Fruit fly (Drosophila melanogaster) whole organism, embryonic: ENCODE data around the gene Cdk5alpha.

Experiments used
- Atf-2 ChIP-seq: fragments of 200-800 bp; sonication (Bioruptor generic); optimal IDR thresholded peaks from 2 replicates; lab custom pipeline; 2016; ENCODE audit warnings: missing biosample characterization, missing genetic modification characterization
- Awh ChIP-seq: fragments of 200-800 bp; sonication (Bioruptor generic); IDR thresholded peaks from 2 replicates; pipeline ENCODE4, ENCODE4 v1.3.6; 2022; ENCODE audit warnings: missing biosample characterization, missing genetic modification characterization
- B-H1 ChIP-seq: fragments of 200-800 bp; sonication (Bioruptor generic); IDR thresholded peaks from 3 replicates; pipeline ENCODE4 v1.3.6; 2022; ENCODE audit warnings: missing biosample characterization, missing genetic modification characterization
- Bdp1 ChIP-seq: fragments of 200-800 bp; sonication (Bioruptor generic); optimal IDR thresholded peaks from 3 replicates; lab custom pipeline; 2016; ENCODE audit warnings: missing biosample characterization, missing genetic modification characterization
- CG10147 ChIP-seq: fragments of 200-800 bp; sonication (Bioruptor generic); optimal IDR thresholded peaks from 2 replicates; lab custom pipeline; 2019; ENCODE audit warnings: missing biosample characterization, mild to moderate bottlenecking, missing genetic modification characterization, moderate library complexity
- CG12299 ChIP-seq: fragments of 200-800 bp; sonication (Bioruptor generic); optimal IDR thresholded peaks from 2 replicates; lab custom pipeline; 2018; ENCODE audit warnings: missing biosample characterization, mild to moderate bottlenecking, missing genetic modification characterization
- CG12659 ChIP-seq: fragments of 200-800 bp; sonication (Bioruptor generic); optimal IDR thresholded peaks from 3 replicates; lab custom pipeline; 2017; ENCODE audit warnings: mild to moderate bottlenecking, missing biosample characterization, missing genetic modification reagents, missing genetic modification characterization
- CG13894 ChIP-seq: fragments of 200-800 bp; sonication (Bioruptor generic); optimal IDR thresholded peaks from 3 replicates; lab custom pipeline; 2018; ENCODE audit warnings: missing biosample characterization, mild to moderate bottlenecking, missing genetic modification characterization, moderate library complexity
- CG14014 ChIP-seq: fragments of 200-800 bp; sonication (Bioruptor generic); IDR thresholded peaks from 2 replicates; pipeline ENCODE4 v1.3.6; 2022; ENCODE audit warnings: missing biosample characterization, missing genetic modification characterization
- CG1602 ChIP-seq: fragments of 200-800 bp; sonication (Bioruptor generic); optimal IDR thresholded peaks from 3 replicates; lab custom pipeline; 2016; ENCODE audit warnings: missing biosample characterization, missing genetic modification characterization
- CG2129 ChIP-seq: fragments of 200-800 bp; sonication (Bioruptor generic); IDR thresholded peaks from 2 replicates; pipeline ENCODE4 v1.3.6; 2022; ENCODE audit warnings: missing biosample characterization, missing genetic modification characterization; ENCODE audit not compliant: partially characterized antibody
- CG2202 ChIP-seq: fragments of 200-800 bp; sonication (Bioruptor generic); optimal IDR thresholded peaks from 2 replicates; lab custom pipeline; 2018; ENCODE audit warnings: missing biosample characterization, mild to moderate bottlenecking, missing genetic modification characterization
- CG31365 ChIP-seq: fragments of 200-800 bp; sonication (Bioruptor generic); optimal IDR thresholded peaks from 2 replicates; lab custom pipeline; 2018; ENCODE audit warnings: missing biosample characterization, mild to moderate bottlenecking, missing genetic modification characterization
- CG43689 ChIP-seq: fragments of 200-800 bp; sonication (Bioruptor generic); IDR thresholded peaks from 2 replicates; pipeline ENCODE4 v1.3.6; 2022; ENCODE audit warnings: missing biosample characterization, missing genetic modification characterization
- CG4617 ChIP-seq: fragments of 200-800 bp; sonication (Bioruptor generic); optimal IDR thresholded peaks from 3 replicates; lab custom pipeline; 2016; ENCODE audit warnings: missing biosample characterization, missing genetic modification characterization, borderline replicate concordance
- CG4854 ChIP-seq: fragments of 200-800 bp; sonication (Bioruptor generic); optimal IDR thresholded peaks from 2 replicates; lab custom pipeline; 2016; ENCODE audit warnings: missing biosample characterization, missing genetic modification characterization, inconsistent platforms
- CG5180 ChIP-seq: fragments of 200-800 bp; sonication (Bioruptor generic); optimal IDR thresholded peaks from 3 replicates; lab custom pipeline; 2017; ENCODE audit warnings: missing biosample characterization, missing genetic modification characterization, mild to moderate bottlenecking, moderate library complexity, missing genetic modification reagents
- D ChIP-seq, 2 experiments: fragments of 200-800 bp in 1 of 2; fragments of >200 bp in 1 of 2; sonication (Bioruptor generic) in 1 of 2; optimal IDR thresholded peaks; 2 replicates in 1 of 2; 3 replicates in 1 of 2; lab custom pipeline; 2017; ENCODE audit warnings: mild to moderate bottlenecking in 1 of 2, missing biosample characterization in 1 of 2, missing genetic modification characterization in 1 of 2, missing genetic modification reagents in 1 of 2
- E2f1 ChIP-seq: fragments of 200-800 bp; sonication (Bioruptor generic); IDR thresholded peaks from 2 replicates; pipeline ENCODE4 v1.3.6; 2022; ENCODE audit warnings: missing biosample characterization, missing genetic modification characterization
- ERR ChIP-seq: fragments of 200-800 bp; sonication (Bioruptor generic); optimal IDR thresholded peaks from 2 replicates; lab custom pipeline; 2016; ENCODE audit warnings: missing biosample characterization, missing genetic modification characterization
- Ets97D ChIP-seq: fragments of 200-800 bp; sonication (Bioruptor generic); optimal IDR thresholded peaks from 3 replicates; lab custom pipeline; 2016; ENCODE audit warnings: missing biosample characterization, missing genetic modification characterization
- HmgZ ChIP-seq: fragments of 200-800 bp; sonication (Bioruptor generic); optimal IDR thresholded peaks from 2 replicates; lab custom pipeline; 2018; ENCODE audit warnings: missing biosample characterization, mild to moderate bottlenecking, missing genetic modification characterization
- Hmx ChIP-seq: fragments of 200-800 bp; sonication (Bioruptor generic); optimal IDR thresholded peaks from 2 replicates; lab custom pipeline; 2016; ENCODE audit warnings: missing biosample characterization, missing genetic modification characterization
- Hr39 ChIP-seq: fragments of >200 bp; optimal IDR thresholded peaks from 2 replicates; lab custom pipeline; 2017
- Kr ChIP-seq: fragments of 200-800 bp; sonication (Bioruptor generic); optimal IDR thresholded peaks from 2 replicates; lab custom pipeline; 2017; ENCODE audit warnings: missing biosample characterization, mild to moderate bottlenecking, missing genetic modification characterization
- MTF-1 ChIP-seq: fragments of 200-800 bp; sonication (Bioruptor generic); optimal IDR thresholded peaks from 2 replicates; lab custom pipeline; 2018; ENCODE audit warnings: missing biosample characterization, mild to moderate bottlenecking, missing genetic modification characterization, borderline replicate concordance
- Mrtf ChIP-seq: fragments of 200-800 bp; sonication (Bioruptor generic); IDR thresholded peaks from 3 replicates; pipeline ENCODE4 v1.3.6; 2022; ENCODE audit warnings: missing biosample characterization, missing genetic modification characterization
- Neu2 ChIP-seq: fragments of 200-800 bp; sonication (Bioruptor generic); optimal IDR thresholded peaks from 3 replicates; lab custom pipeline; 2016; ENCODE audit warnings: missing biosample characterization, missing genetic modification characterization, borderline replicate concordance
- Opbp ChIP-seq: fragments of 200-800 bp; sonication (Bioruptor generic); IDR thresholded peaks from 3 replicates; pipeline ENCODE4 v1.3.6; 2022; ENCODE audit warnings: missing biosample characterization, missing genetic modification characterization; ENCODE audit not compliant: partially characterized antibody
- Sry-β ChIP-seq: fragments of 200-800 bp; sonication (Bioruptor generic); optimal IDR thresholded peaks from 2 replicates; lab custom pipeline; 2018; ENCODE audit warnings: missing biosample characterization, mild to moderate bottlenecking, missing genetic modification characterization, moderate library complexity
- Vsx1 ChIP-seq: fragments of 200-800 bp; sonication (Bioruptor generic); optimal IDR thresholded peaks from 2 replicates; lab custom pipeline; 2017; ENCODE audit warnings: missing biosample characterization, mild to moderate bottlenecking, missing genetic modification characterization, missing genetic modification reagents
- Xbp1 ChIP-seq: fragments of 200-800 bp; sonication (Bioruptor generic); optimal IDR thresholded peaks from 3 replicates; lab custom pipeline; 2016; ENCODE audit warnings: missing biosample characterization, mild to moderate bottlenecking, missing genetic modification characterization
- amos ChIP-seq: fragments of 200-800 bp; sonication (Bioruptor generic); IDR thresholded peaks from 2 replicates; pipeline ENCODE4 v1.3.6; 2022; ENCODE audit warnings: missing biosample characterization, missing genetic modification characterization; ENCODE audit not compliant: partially characterized antibody
- ase ChIP-seq: fragments of 200-800 bp; sonication (Bioruptor generic); IDR thresholded peaks from 3 replicates; pipeline ENCODE4 v1.3.6; 2022; ENCODE audit warnings: missing biosample characterization, missing genetic modification characterization
- bowl ChIP-seq: fragments of 200-800 bp; sonication (Bioruptor generic); IDR thresholded peaks from 2 replicates; pipeline ENCODE4 v1.3.6; 2022; ENCODE audit warnings: missing biosample characterization, missing genetic modification characterization
- dpn ChIP-seq, 2 experiments: fragments of 200-800 bp; sonication (Bioruptor generic); optimal IDR thresholded peaks; 3 replicates each; lab custom pipeline; 2016; ENCODE audit warnings: missing biosample characterization in 2 of 2, missing genetic modification characterization in 2 of 2
- eve ChIP-seq, 2 experiments: fragments of >200 bp; optimal IDR thresholded peaks; 2 replicates each; lab custom pipeline; 2017; ENCODE audit warnings: missing biosample characterization in 2 of 2, missing genetic modification characterization in 2 of 2
- ftz-f1 ChIP-seq: fragments of 200-800 bp; sonication (Bioruptor generic); optimal IDR thresholded peaks from 2 replicates; lab custom pipeline; 2016; ENCODE audit warnings: missing biosample characterization, missing genetic modification characterization
- lbe ChIP-seq: fragments of 200-800 bp; sonication (Bioruptor generic); optimal IDR thresholded peaks from 2 replicates; lab custom pipeline; 2016; ENCODE audit warnings: missing biosample characterization, mild to moderate bottlenecking, missing genetic modification characterization
- lilli ChIP-seq: fragments of 200-800 bp; sonication (Bioruptor generic); optimal IDR thresholded peaks from 3 replicates; lab custom pipeline; 2016; ENCODE audit warnings: missing biosample characterization, missing genetic modification characterization
- nerfin-2 ChIP-seq: fragments of 200-800 bp; sonication (Bioruptor generic); IDR thresholded peaks from 2 replicates; pipeline ENCODE4 v1.3.6; 2022; ENCODE audit warnings: missing biosample characterization, missing genetic modification characterization; ENCODE audit not compliant: partially characterized antibody
- sim ChIP-seq: fragments of 200-800 bp; sonication (Bioruptor generic); IDR thresholded peaks from 2 replicates; pipeline ENCODE4 v1.3.6; 2022; ENCODE audit warnings: missing biosample characterization, missing genetic modification characterization
- so ChIP-seq: fragments of 200-800 bp; sonication (Bioruptor generic); IDR thresholded peaks from 3 replicates; pipeline ENCODE4 v1.3.6; 2022; ENCODE audit warnings: missing biosample characterization, missing genetic modification characterization
- tio ChIP-seq: fragments of 200-800 bp; sonication (Bioruptor generic); optimal IDR thresholded peaks from 2 replicates; lab custom pipeline; 2017; ENCODE audit warnings: missing biosample characterization, missing genetic modification characterization, inconsistent platforms
- tna ChIP-seq: fragments of 200-800 bp; sonication (Bioruptor generic); IDR thresholded peaks from 2 replicates; pipeline ENCODE4 v1.3.6; 2022; ENCODE audit warnings: missing biosample characterization, missing genetic modification characterization; ENCODE audit not compliant: partially characterized antibody
- ttk ChIP-seq: fragments of 200-800 bp; sonication (Bioruptor generic); IDR thresholded peaks from 2 replicates; pipeline ENCODE4 v2.1.2; 2022; ENCODE audit warnings: missing biosample characterization, missing genetic modification characterization
- twi ChIP-seq: fragments of 200-800 bp; optimal IDR thresholded peaks from 2 replicates; lab custom pipeline; 2019; ENCODE audit warnings: missing biosample characterization, mild to moderate bottlenecking, missing genetic modification characterization, moderate library complexity
- vfl ChIP-seq: fragments of 200-800 bp; sonication (Bioruptor generic); optimal IDR thresholded peaks from 2 replicates; lab custom pipeline; 2016; ENCODE audit warnings: missing biosample characterization, missing genetic modification characterization
- wek ChIP-seq: fragments of 200-800 bp; sonication (Bioruptor generic); optimal IDR thresholded peaks from 3 replicates; lab custom pipeline; 2018; ENCODE audit warnings: missing biosample characterization, mild to moderate bottlenecking, missing genetic modification characterization, moderate library complexity

The Cdk5alpha gene

DNA sequence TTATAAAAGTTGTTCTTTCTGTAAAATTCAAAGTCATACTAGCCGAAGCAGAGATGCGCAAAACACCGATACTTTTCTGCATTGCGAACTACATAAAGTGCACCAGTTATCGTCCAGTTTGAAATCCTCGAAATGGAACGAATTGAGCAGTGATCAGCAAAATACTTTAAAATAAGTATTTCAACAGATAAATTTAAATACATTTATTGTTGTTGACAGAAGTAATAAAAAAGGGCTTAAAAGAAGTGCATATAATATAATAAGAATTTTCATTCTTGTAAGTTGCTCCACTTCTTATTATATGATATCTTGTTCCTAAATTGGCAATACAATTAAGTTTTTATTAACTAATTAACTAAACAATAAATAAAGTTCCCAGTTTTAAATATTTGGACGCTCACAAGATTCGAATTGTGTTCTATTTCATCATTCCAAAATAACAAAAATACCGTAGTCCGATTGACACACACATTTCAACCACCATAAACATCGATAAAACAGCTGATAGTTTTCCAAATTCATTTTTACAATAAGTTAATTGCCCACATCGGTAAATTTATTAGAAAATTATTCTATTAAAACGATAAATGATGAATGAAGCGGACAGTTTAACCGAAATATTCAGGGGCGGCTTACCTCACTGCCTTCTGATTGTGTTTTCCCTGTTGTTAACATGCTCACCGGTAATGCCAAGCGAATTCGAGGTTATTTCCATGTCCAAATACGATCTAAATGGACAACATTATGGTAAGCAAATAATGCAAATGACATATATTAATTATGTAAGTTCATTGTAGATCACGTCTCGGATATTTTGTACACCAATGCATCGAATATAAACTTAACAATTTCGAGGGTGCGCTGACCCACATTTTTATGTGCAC, 3.8 kb upstream of the Cdk5alpha start, which contains the start of the genes Usp14 and CG4972 (continued):
- TF ChIP-seq CG4854 (GFP tag; lab: Kevin White, UChicago) (no peak), vfl (GFP tag; lab: Kevin White, UChicago) (no peak), CG4617 (peak; percentile 19), twi (tag; lab: Kevin White, UChicago) (peak; percentile 3), Vsx1 (GFP tag; lab: Kevin White, UChicago) (no peak), Atf-2 (GFP tag; lab: Kevin White, UChicago) (no peak), CG1602 (GFP tag; lab: Kevin White, UChicago) (no peak), CG12299 (no peak), Opbp (no peak), amos (GFP tag; lab: Robert Waterston, UW) (peak; percentile 53; the same call in 1 of the 2 replicates), Sry-β (GFP tag; lab: Kevin White, UChicago) (peak; percentile 61), Xbp1 (peak; percentile 6), so (GFP tag; lab: Robert Waterston, UW) (no peak), CG14014 (no peak), D (optimal IDR thresholded peaks at IDR 0.05; lab: Kevin White, UChicago) (no peak), D (GFP tag; optimal IDR thresholded peaks at IDR 0.05; lab: Kevin White, UChicago) (no peak), CG10147 (GFP tag; lab: Kevin White, UChicago) (no peak), tna (no peak), Ets97D (GFP tag; lab: Kevin White, UChicago) (no peak), E2f1 (no peak), HmgZ (tag; lab: Kevin White, UChicago) (no peak), tio (GFP tag; lab: Kevin White, UChicago) (peak; percentile 11), MTF-1 (GFP tag; lab: Kevin White, UChicago) (no peak), CG13894 (tag; lab: Kevin White, UChicago) (no peak), Mrtf (GFP tag; lab: Robert Waterston, UW) (no peak), Neu2 (no peak), bowl (GFP tag; lab: Robert Waterston, UW) (no peak), CG2202 (no peak), CG5180 (no peak), sim (GFP tag; lab: Robert Waterston, UW) (no peak), CG31365 (tag; lab: Kevin White, UChicago) (no peak), CG2129 (no peak; the same call in 1 of the 2 replicates), nerfin-2 (no peak), Hr39 (lab: Kevin White, UChicago) (no peak), dpn (GFP tag; optimal IDR thresholded peaks at IDR 0.05; lab: Kevin White, UChicago) (peak in 1 of 2 experiments; percentile 18), ttk (GFP tag; lab: Robert Waterston, UW) (no peak), ase (GFP tag; lab: Robert Waterston, UW) (no peak), ERR (GFP tag; lab: Kevin White, UChicago) (no peak), CG43689 (GFP tag; lab: Robert Waterston, UW) (no peak), lilli (GFP tag; lab: Kevin White, UChicago) (no peak), Hmx (GFP tag; lab: Kevin White, UChicago) (no peak), lbe (GFP tag; lab: Kevin White, UChicago) (no peak), wek (GFP tag; lab: Kevin White, UChicago) (no peak), Kr (GFP tag; lab: Kevin White, UChicago) (no peak), B-H1 (GFP tag; lab: Robert Waterston, UW) (no peak), Awh (GFP tag; lab: Robert Waterston, UW) (no peak), Bdp1 (GFP tag; lab: Kevin White, UChicago) (no peak), eve (GFP tag; optimal IDR thresholded peaks at IDR 0.05; lab: Kevin White, UChicago) (no peak), ftz-f1 (GFP tag; lab: Kevin White, UChicago) (no peak), CG12659 (GFP tag; lab: Kevin White, UChicago) (peak; percentile 41)
